Fruit fly (Drosophila melanogaster) whole organism, prepupa: ENCODE data around the gene fne.

Experiments used
- Blimp-1 ChIP-seq: fragments of 200-800 bp; sonication (Bioruptor generic); optimal IDR thresholded peaks from 3 replicates; lab custom pipeline; 2017; ENCODE audit warnings: missing biosample characterization, missing genetic modification characterization, mild to moderate bottlenecking, moderate library complexity, missing genetic modification reagents
- CG10631 ChIP-seq: fragments of 200-800 bp; sonication (Bioruptor generic); optimal IDR thresholded peaks from 2 replicates; lab custom pipeline; 2016; ENCODE audit warnings: missing biosample characterization, missing genetic modification characterization
- CG10669 ChIP-seq: fragments of 200-800 bp; sonication (Bioruptor generic); optimal IDR thresholded peaks from 3 replicates; lab custom pipeline; 2018; ENCODE audit warnings: missing biosample characterization, mild to moderate bottlenecking, missing genetic modification characterization, moderate library complexity
- CG11294 ChIP-seq: fragments of 200-800 bp; sonication (Bioruptor generic); IDR thresholded peaks from 2 replicates; pipeline ENCODE4 v1.3.6; 2022; ENCODE audit warnings: missing biosample characterization, missing genetic modification characterization
- CG11762 ChIP-seq: fragments of 200-800 bp; sonication (Bioruptor generic); optimal IDR thresholded peaks from 3 replicates; lab custom pipeline; 2016; ENCODE audit warnings: missing biosample characterization, missing genetic modification characterization; ENCODE audit not compliant: insufficient read depth
- CG15336 ChIP-seq: fragments of 200-800 bp; sonication (Bioruptor generic); IDR thresholded peaks from 2 replicates; pipeline ENCODE4 v1.3.6; 2022; ENCODE audit warnings: missing biosample characterization, missing genetic modification characterization
- CG16779 ChIP-seq: fragments of 200-800 bp; sonication (Bioruptor generic); optimal IDR thresholded peaks from 3 replicates; lab custom pipeline; 2017; ENCODE audit warnings: missing biosample characterization, mild to moderate bottlenecking, missing genetic modification characterization
- CG31627 ChIP-seq: fragments of 200-800 bp; sonication (Bioruptor generic); optimal IDR thresholded peaks from 3 replicates; lab custom pipeline; 2016; ENCODE audit warnings: missing biosample characterization, missing genetic modification characterization
- CG34406 ChIP-seq: fragments of 200-800 bp; sonication (Bioruptor generic); optimal IDR thresholded peaks from 3 replicates; lab custom pipeline; 2016; ENCODE audit warnings: missing biosample characterization, missing genetic modification characterization
- CG4318 ChIP-seq: fragments of 200-800 bp; sonication (Bioruptor generic); optimal IDR thresholded peaks from 3 replicates; lab custom pipeline; 2017; ENCODE audit warnings: missing biosample characterization, mild to moderate bottlenecking, missing genetic modification characterization
- CG6163 ChIP-seq: fragments of 200-800 bp; sonication (Bioruptor generic); IDR thresholded peaks from 3 replicates; pipeline ENCODE4 v1.3.6; 2022; ENCODE audit warnings: missing biosample characterization, missing genetic modification characterization
- CG6276 ChIP-seq: fragments of 200-800 bp; sonication (Bioruptor generic); optimal IDR thresholded peaks from 2 replicates; lab custom pipeline; 2017; ENCODE audit warnings: missing biosample characterization, mild to moderate bottlenecking, missing genetic modification characterization
- CG6792 ChIP-seq: fragments of 200-800 bp; sonication (Bioruptor generic); optimal IDR thresholded peaks from 3 replicates; lab custom pipeline; 2016; ENCODE audit warnings: missing biosample characterization, missing genetic modification characterization
- CG6808 ChIP-seq: fragments of 200-800 bp; sonication (Bioruptor generic); optimal IDR thresholded peaks from 3 replicates; lab custom pipeline; 2017; ENCODE audit warnings: missing biosample characterization, missing genetic modification characterization, mild to moderate bottlenecking, moderate library complexity, missing genetic modification reagents
- CG7368 ChIP-seq: fragments of 200-800 bp; sonication (Bioruptor generic); optimal IDR thresholded peaks from 3 replicates; lab custom pipeline; 2016; ENCODE audit warnings: missing biosample characterization, missing genetic modification characterization
- CG8119 ChIP-seq: fragments of 200-800 bp; sonication (Bioruptor generic); IDR thresholded peaks from 3 replicates; pipeline ENCODE4 v1.3.6; 2022; ENCODE audit warnings: missing biosample characterization, missing genetic modification characterization
- CG8319 ChIP-seq: fragments of 200-800 bp; sonication (Bioruptor generic); optimal IDR thresholded peaks from 3 replicates; lab custom pipeline; 2016; ENCODE audit warnings: missing biosample characterization, missing genetic modification characterization
- CG8632 ChIP-seq: fragments of 200-800 bp; sonication (Bioruptor generic); optimal IDR thresholded peaks from 3 replicates; lab custom pipeline; 2016; ENCODE audit warnings: missing biosample characterization, missing genetic modification characterization
- CG9139 ChIP-seq: fragments of 200-800 bp; sonication (Bioruptor generic); optimal IDR thresholded peaks from 3 replicates; lab custom pipeline; 2017; ENCODE audit warnings: missing biosample characterization, mild to moderate bottlenecking, missing genetic modification characterization
- Eip78C ChIP-seq: fragments of 200-800 bp; sonication (Bioruptor generic); peaks from one replicate; lab custom pipeline; 2016; ENCODE audit warnings: missing biosample characterization, missing genetic modification characterization
- Eip93F ChIP-seq: fragments of 200-800 bp; sonication (Bioruptor generic); optimal IDR thresholded peaks from 2 replicates; lab custom pipeline; 2016; ENCODE audit warnings: missing biosample characterization, mild to moderate bottlenecking, missing genetic modification characterization
- Ets21C ChIP-seq: fragments of 200-800 bp; sonication (Bioruptor generic); optimal IDR thresholded peaks from 3 replicates; lab custom pipeline; 2016; ENCODE audit warnings: missing biosample characterization, missing genetic modification characterization
- Hr38 ChIP-seq: sonication (Bioruptor generic); optimal IDR thresholded peaks from 2 replicates; lab custom pipeline; 2016; ENCODE audit warnings: missing biosample characterization, missing genetic modification characterization
- Lpt ChIP-seq: fragments of 200-800 bp; sonication (Bioruptor generic); optimal IDR thresholded peaks from 3 replicates; lab custom pipeline; 2016; ENCODE audit warnings: missing biosample characterization, missing genetic modification characterization
- Met ChIP-seq: fragments of 200-800 bp; sonication (Bioruptor generic); optimal IDR thresholded peaks from 3 replicates; lab custom pipeline; 2016; ENCODE audit warnings: missing biosample characterization, missing genetic modification characterization
- OdsH ChIP-seq: fragments of 200-800 bp; sonication (Bioruptor generic); optimal IDR thresholded peaks from 3 replicates; lab custom pipeline; 2016; ENCODE audit warnings: missing biosample characterization, missing genetic modification characterization
- Smox ChIP-seq: fragments of 200-800 bp; sonication (Bioruptor generic); optimal IDR thresholded peaks from 3 replicates; lab custom pipeline; 2016; ENCODE audit warnings: missing biosample characterization, missing genetic modification characterization
- Sox102F ChIP-seq: fragments of 200-800 bp; sonication (Bioruptor generic); optimal IDR thresholded peaks from 2 replicates; lab custom pipeline; 2016; ENCODE audit warnings: missing biosample characterization, mild to moderate bottlenecking, missing genetic modification characterization
- Sox14 ChIP-seq: fragments of 200-800 bp; sonication (Bioruptor generic); optimal IDR thresholded peaks from 3 replicates; lab custom pipeline; 2016; ENCODE audit warnings: missing biosample characterization, missing genetic modification characterization
- Sox15 ChIP-seq: fragments of 200-800 bp; sonication (Bioruptor generic); optimal IDR thresholded peaks from 3 replicates; lab custom pipeline; 2016; ENCODE audit warnings: missing biosample characterization, missing genetic modification characterization
- acj6 ChIP-seq: fragments of 200-800 bp; sonication (Bioruptor generic); optimal IDR thresholded peaks from 3 replicates; lab custom pipeline; 2016; ENCODE audit warnings: missing biosample characterization, missing genetic modification characterization
- cyc ChIP-seq: fragments of 200-800 bp; sonication (Bioruptor generic); optimal IDR thresholded peaks from 3 replicates; lab custom pipeline; 2016; ENCODE audit warnings: missing biosample characterization, missing genetic modification characterization
- dac ChIP-seq: fragments of 200-800 bp; sonication (Bioruptor generic); optimal IDR thresholded peaks from 2 replicates; lab custom pipeline; 2017; ENCODE audit warnings: missing biosample characterization, mild to moderate bottlenecking, missing genetic modification characterization
- dsx ChIP-seq: fragments of 200-800 bp; optimal IDR thresholded peaks from 3 replicates; lab custom pipeline; 2019; ENCODE audit warnings: missing biosample characterization, mild to moderate bottlenecking, missing genetic modification characterization, moderate library complexity; ENCODE audit not compliant: poor library complexity, severe bottlenecking
- eg ChIP-seq: fragments of 200-800 bp; sonication (Bioruptor generic); IDR thresholded peaks from 3 replicates; pipeline ENCODE4 v1.3.6; 2022; ENCODE audit warnings: missing biosample characterization, missing genetic modification characterization
- esn ChIP-seq: fragments of 200-800 bp; sonication (Bioruptor generic); optimal IDR thresholded peaks from 2 replicates; lab custom pipeline; 2016; ENCODE audit warnings: missing biosample characterization, mild to moderate bottlenecking, missing genetic modification characterization, moderate library complexity
- fd59A ChIP-seq: fragments of 200-800 bp; sonication (Bioruptor generic); optimal IDR thresholded peaks from 2 replicates; lab custom pipeline; 2017; ENCODE audit warnings: missing biosample characterization, mild to moderate bottlenecking, missing genetic modification characterization, missing genetic modification reagents
- fd85E ChIP-seq: fragments of 200-800 bp; sonication (Bioruptor generic); optimal IDR thresholded peaks from 3 replicates; lab custom pipeline; 2016; ENCODE audit warnings: missing biosample characterization, missing genetic modification characterization
- lz ChIP-seq: fragments of 200-800 bp; sonication (Bioruptor generic); optimal IDR thresholded peaks from 3 replicates; lab custom pipeline; 2016; ENCODE audit warnings: missing biosample characterization, missing genetic modification characterization
- net ChIP-seq: fragments of 200-800 bp; sonication (Bioruptor generic); optimal IDR thresholded peaks from 3 replicates; lab custom pipeline; 2016; ENCODE audit warnings: missing biosample characterization, missing genetic modification characterization
- pdm3 ChIP-seq: fragments of 200-800 bp; sonication (Bioruptor generic); optimal IDR thresholded peaks from 3 replicates; lab custom pipeline; 2016; ENCODE audit warnings: missing biosample characterization, missing genetic modification characterization
- salr ChIP-seq, 2 experiments: fragments of 200-800 bp; sonication (Bioruptor generic); optimal IDR thresholded peaks; 3 replicates each; lab custom pipeline; 2016 to 2018; ENCODE audit warnings: missing biosample characterization in 2 of 2, missing genetic modification characterization in 2 of 2, mild to moderate bottlenecking in 1 of 2
- spab ChIP-seq: fragments of 200-800 bp; sonication (Bioruptor generic); optimal IDR thresholded peaks from 2 replicates; lab custom pipeline; 2017; ENCODE audit warnings: missing biosample characterization, mild to moderate bottlenecking, missing genetic modification characterization, missing genetic modification reagents
- ss ChIP-seq, 2 experiments: fragments of 200-800 bp; sonication (Bioruptor generic); optimal IDR thresholded peaks; 2 replicates in 1 of 2; 3 replicates in 1 of 2; lab custom pipeline; 2017 to 2018; ENCODE audit warnings: mild to moderate bottlenecking in 2 of 2, missing biosample characterization in 2 of 2, missing genetic modification characterization in 2 of 2, moderate library complexity in 1 of 2
- svp ChIP-seq: fragments of 200-800 bp; sonication (Bioruptor generic); peaks from one replicate; lab custom pipeline; 2016; ENCODE audit warnings: missing biosample characterization, missing genetic modification characterization
- topi ChIP-seq: fragments of 200-800 bp; sonication (Bioruptor generic); optimal IDR thresholded peaks from 3 replicates; lab custom pipeline; 2016; ENCODE audit warnings: missing biosample characterization, missing genetic modification characterization
- vri ChIP-seq: fragments of 200-800 bp; sonication (Bioruptor generic); optimal IDR thresholded peaks from 3 replicates; lab custom pipeline; 2016; ENCODE audit warnings: missing biosample characterization, mild to moderate bottlenecking, missing genetic modification characterization

The fne gene

DNA sequence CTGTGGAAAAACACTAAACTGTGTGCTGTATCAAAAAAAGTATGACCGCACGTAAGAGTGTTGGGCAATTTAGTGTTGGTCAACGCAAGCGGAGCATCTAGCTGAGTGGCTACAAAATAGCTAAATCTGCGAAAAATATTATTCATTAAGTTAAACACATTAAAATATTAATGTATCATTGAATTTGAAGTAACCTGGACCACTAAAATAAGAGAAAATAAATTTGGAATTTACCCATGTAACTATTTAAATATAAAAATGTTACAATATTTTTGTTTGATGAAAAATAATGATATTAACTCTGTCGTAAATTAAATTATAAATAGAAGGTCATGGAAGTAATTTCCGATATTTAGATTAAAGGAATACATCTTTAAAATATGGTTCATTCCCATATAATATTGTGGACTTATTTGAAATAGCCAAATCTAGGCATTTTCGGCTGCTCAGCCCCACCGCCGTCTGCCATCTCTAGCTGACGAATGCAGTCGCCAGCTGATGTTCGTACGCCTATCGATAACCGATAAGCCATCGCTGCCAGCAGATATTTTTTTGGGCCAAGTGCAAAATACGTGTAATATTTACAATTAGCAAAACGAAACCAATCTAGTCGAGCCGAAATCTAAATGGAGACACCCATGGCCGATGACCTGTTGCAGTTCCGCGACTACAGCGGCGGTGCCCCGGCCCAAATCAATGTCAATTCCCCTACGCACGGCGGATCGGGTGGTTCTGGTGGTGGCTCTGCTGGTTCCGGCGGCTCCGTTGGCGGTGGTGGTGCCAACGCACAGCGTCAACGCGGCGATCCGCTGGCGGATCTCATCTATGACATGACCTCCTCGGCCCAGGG is 7.5 kb upstream of the fne start, which contains the start of the genes Brms1 and CG4645 (continued):
- no peak for TF ChIP-seq Eip93F (GFP tag; lab: Kevin White, UChicago)
- TF ChIP-seq dac (GFP tag; lab: Kevin White, UChicago) = no peak
- TF ChIP-seq svp = peak; percentile 76
- no peak for TF ChIP-seq CG11294 (GFP tag; lab: Robert Waterston, UW)
- TF ChIP-seq Hr38 (GFP tag; lab: Kevin White, UChicago) = no peak
- TF ChIP-seq CG16779 (tag; lab: Kevin White, UChicago) = no peak
- TF ChIP-seq esn (GFP tag; lab: Kevin White, UChicago) = peak; percentile 59
- TF ChIP-seq net = no peak
- no peak for TF ChIP-seq CG9139
- TF ChIP-seq CG4318 (GFP tag; lab: Kevin White, UChicago) = peak; percentile 18
- peak; percentile 32 for TF ChIP-seq CG6792 (GFP tag; lab: Kevin White, UChicago)
- peak; percentile 22 for TF ChIP-seq Sox15 (GFP tag; lab: Kevin White, UChicago)
- TF ChIP-seq Eip78C (GFP tag; lab: Kevin White, UChicago) = peak; percentile 79
- peak; percentile 1 for TF ChIP-seq CG10669 (GFP tag; lab: Kevin White, UChicago)
- TF ChIP-seq Blimp-1 = no peak
- peak; percentile 58 for TF ChIP-seq pdm3
- TF ChIP-seq Met = peak; percentile 33
- peak; percentile 18 for TF ChIP-seq CG8632 (GFP tag; lab: Kevin White, UChicago)
- peak; percentile 29 for TF ChIP-seq CG34406 (GFP tag; lab: Kevin White, UChicago)
- peak; percentile 51 for TF ChIP-seq cyc (GFP tag; lab: Kevin White, UChicago)
- peak; percentile 34 for TF ChIP-seq CG11762
- peak; percentile 33 for TF ChIP-seq fd59A (GFP tag; lab: Kevin White, UChicago)
- peak; percentile 52 for TF ChIP-seq lz (GFP tag; lab: Kevin White, UChicago)
- 0 out of 3 replicates have a peak, but pooled peaks have one; percentile 15 for TF ChIP-seq eg (GFP tag; lab: Robert Waterston, UW)
- TF ChIP-seq CG31627 (GFP tag; lab: Kevin White, UChicago) = peak; percentile 47
- no peak for TF ChIP-seq CG15336 (GFP tag; lab: Robert Waterston, UW)
- TF ChIP-seq CG6276 (GFP tag; lab: Kevin White, UChicago) = no peak
- TF ChIP-seq vri = no peak
- peak; percentile 9 for TF ChIP-seq Sox14 (GFP tag; lab: Kevin White, UChicago)
- TF ChIP-seq CG6163 (GFP tag; lab: Robert Waterston, UW) = no peak
- TF ChIP-seq dsx (GFP tag; lab: Kevin White, UChicago) = no peak
- TF ChIP-seq Sox102F = no peak
- TF ChIP-seq salr (GFP tag; optimal IDR thresholded peaks at IDR 0.05; lab: Kevin White, UChicago) = peak in 1 of 2 experiments; percentile 56
- peak; percentile 53 for TF ChIP-seq topi (GFP tag; lab: Kevin White, UChicago)
- TF ChIP-seq Smox = peak; percentile 26
- peak; percentile 57 for TF ChIP-seq OdsH (GFP tag; lab: Kevin White, UChicago)
- TF ChIP-seq ss (GFP tag; optimal IDR thresholded peaks at IDR 0.05; lab: Kevin White, UChicago) = peak in 1 of 2 experiments; percentile 33
- TF ChIP-seq spab = no peak
- no peak for TF ChIP-seq CG8119 (GFP tag; lab: Robert Waterston, UW)
- TF ChIP-seq CG7368 (GFP tag; lab: Kevin White, UChicago) = no peak

DNA sequence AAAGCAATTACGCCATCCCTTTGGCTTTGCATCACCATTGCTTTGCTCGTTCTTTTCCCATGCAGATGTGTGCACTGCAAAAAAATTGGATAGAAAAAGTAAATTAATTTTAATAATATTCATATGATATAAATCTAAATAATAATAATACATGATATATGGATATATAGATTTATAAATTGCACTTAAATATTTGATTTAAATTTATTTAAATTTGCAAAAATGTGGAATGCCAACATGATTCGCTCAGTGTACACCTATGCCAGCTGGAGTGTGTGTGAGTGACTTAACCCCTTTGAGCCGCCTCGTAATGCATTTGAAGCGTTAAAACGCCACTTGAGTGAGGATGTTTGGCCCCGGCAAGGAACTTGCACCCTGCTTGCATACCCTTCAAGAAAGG is 3.5 kb upstream of the fne start:
- TF ChIP-seq topi (GFP tag; lab: Kevin White, UChicago) (no peak), CG11762 (no peak), Ets21C (no peak), acj6 (GFP tag; lab: Kevin White, UChicago) (no peak), eg (GFP tag; lab: Robert Waterston, UW) (0 out of 3 replicates have a peak, but pooled peaks have one; percentile 19), CG31627 (GFP tag; lab: Kevin White, UChicago) (no peak), Sox102F (peak; percentile 10), CG6276 (GFP tag; lab: Kevin White, UChicago) (no peak), net (no peak), CG10631 (GFP tag; lab: Kevin White, UChicago) (peak; percentile 13), Met (no peak), CG6163 (GFP tag; lab: Robert Waterston, UW) (no peak), CG8319 (GFP tag; lab: Kevin White, UChicago) (no peak), CG10669 (GFP tag; lab: Kevin White, UChicago) (peak; percentile 35), Lpt (GFP tag; lab: Kevin White, UChicago) (no peak), Sox15 (GFP tag; lab: Kevin White, UChicago) (no peak), fd85E (GFP tag; lab: Kevin White, UChicago) (no peak), CG6792 (GFP tag; lab: Kevin White, UChicago) (no peak), CG16779 (tag; lab: Kevin White, UChicago) (no peak), cyc (GFP tag; lab: Kevin White, UChicago) (no peak), Smox (no peak), CG34406 (GFP tag; lab: Kevin White, UChicago) (no peak), CG9139 (no peak), CG6808 (GFP tag; lab: Kevin White, UChicago) (peak; percentile 23)
